Worm (Caenorhabditis elegans) whole organism, L2 larva: Measurements from ENCODE around the gene K02F3.2.

Experiments used
- egl-27 ChIP-seq: sonication (generic microtip); optimal IDR thresholded peaks from 3 replicates; lab custom pipeline; 2017; ENCODE audit warnings: missing biosample characterization, missing genetic modification reagents, missing genetic modification characterization
- mab-5 ChIP-seq: fragments of 150-350 bp; optimal IDR thresholded peaks from 2 replicates; lab custom pipeline; 2014; ENCODE audit warnings: missing biosample characterization, missing genetic modification characterization
- nhr-77 ChIP-seq: fragments of 150-350 bp; optimal IDR thresholded peaks from 2 replicates; lab custom pipeline; 2014; ENCODE audit warnings: missing biosample characterization, missing genetic modification characterization
- unc-62 ChIP-seq: fragments of 150-350 bp; optimal IDR thresholded peaks from 2 replicates; lab custom pipeline; 2014; ENCODE audit warnings: missing biosample characterization, missing genetic modification reagents, missing genetic modification characterization

DNA sequence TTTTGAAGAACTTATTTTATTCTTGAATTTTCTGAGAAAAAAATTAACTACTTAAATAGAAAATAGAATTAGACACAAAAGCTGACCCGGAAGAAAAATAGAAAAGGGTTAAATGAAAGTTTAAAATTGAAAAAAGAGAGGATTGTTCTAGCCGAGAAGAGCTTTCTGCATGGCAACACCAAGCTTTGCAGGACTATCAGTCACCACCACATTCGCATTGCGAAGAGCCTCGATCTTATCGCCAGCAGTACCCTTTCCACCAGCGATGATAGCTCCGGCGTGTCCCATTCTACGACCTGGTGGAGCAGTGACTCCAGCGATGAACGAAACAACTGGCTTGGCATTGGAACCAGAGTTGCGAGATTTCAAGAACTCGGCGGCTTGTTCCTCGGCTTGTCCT lies 54.5 kb downstream of the K02F3.2 start:
- TF ChIP-seq mab-5 (tag; lab: Kevin White, UChicago), result no peak
- TF ChIP-seq unc-62 (GFP tag; lab: Kevin White, UChicago), result no peak
- TF ChIP-seq egl-27 (tag; lab: Kevin White, UChicago), result no peak
- no peak for TF ChIP-seq nhr-77 (tag; lab: Kevin White, UChicago)
